Worm (Caenorhabditis elegans) whole organism, young adult: ENCODE data around the gene C44C10.5.

ENCODE experiments used
- B0035.1 ChIP-seq: sonication (generic microtip); optimal IDR thresholded peaks from 2 replicates; lab custom pipeline; 2016; ENCODE audit warnings: missing genetic modification characterization, mild to moderate bottlenecking, missing compliant biosample characterization, missing genotype, missing genetic modification reagents
- B0261.1 ChIP-seq: sonication (generic microtip); optimal IDR thresholded peaks from 2 replicates; lab custom pipeline; 2016; ENCODE audit warnings: mild to moderate bottlenecking, missing genetic modification characterization, moderate library complexity, missing compliant biosample characterization
- C17E4.6 ChIP-seq: fragments of 200-800 bp; sonication (Bioruptor generic); IDR thresholded peaks from 2 replicates; pipeline ENCODE4 v1.3.6; 2022; ENCODE audit warnings: missing genetic modification reagents, missing genetic modification characterization, missing compliant biosample characterization
- D2030.7 ChIP-seq: fragments of 200-800 bp; sonication (Bioruptor generic); IDR thresholded peaks from 2 replicates; pipeline ENCODE4 v1.3.6; 2022; ENCODE audit warnings: missing genetic modification reagents, missing genetic modification characterization, missing compliant biosample characterization
- K12H6.12 ChIP-seq: fragments of 200-800 bp; sonication (Bioruptor generic); optimal IDR thresholded peaks from 2 replicates; lab custom pipeline; 2018; ENCODE audit warnings: mild to moderate bottlenecking, missing genetic modification characterization, missing compliant biosample characterization
- Y53F4B.3 ChIP-seq: fragments of 200-800 bp; sonication (Bioruptor generic); IDR thresholded peaks from 2 replicates; pipeline ENCODE4 v1.3.6; 2022; ENCODE audit warnings: missing genetic modification reagents, missing genetic modification characterization, missing compliant biosample characterization
- Y79H2A.3 ChIP-seq: fragments of 200-800 bp; sonication (Bioruptor generic); conservative IDR thresholded peaks from 2 replicates; pipeline ENCODE4 v1.3.6; 2022; ENCODE audit warnings: missing genetic modification reagents, missing genetic modification characterization, missing compliant biosample characterization
- Y95B8A.8 ChIP-seq: fragments of 200-800 bp; sonication (Bioruptor generic); IDR thresholded peaks from 2 replicates; pipeline ENCODE4 v1.3.6; 2022; ENCODE audit warnings: missing genetic modification reagents, missing genetic modification characterization, missing compliant biosample characterization
- ZK185.1 ChIP-seq: sonication (generic microtip); optimal IDR thresholded peaks from 2 replicates; lab custom pipeline; 2016; ENCODE audit warnings: mild to moderate bottlenecking, missing genetic modification characterization, missing compliant biosample characterization; ENCODE audit not compliant: poor library complexity, severe bottlenecking
- atf-7 ChIP-seq: sonication (generic microtip); optimal IDR thresholded peaks from 2 replicates; lab custom pipeline; 2017; ENCODE audit warnings: mild to moderate bottlenecking, missing genetic modification characterization, missing compliant biosample characterization
- attf-3 ChIP-seq: fragments of 200-800 bp; sonication (Bioruptor generic); conservative IDR thresholded peaks from 2 replicates; pipeline ENCODE4 v1.3.6; 2022; ENCODE audit warnings: missing genetic modification reagents, missing genetic modification characterization, missing compliant biosample characterization
- attf-5 ChIP-seq: fragments of 200-800 bp; sonication (Bioruptor generic); optimal IDR thresholded peaks from 2 replicates; lab custom pipeline; 2018; ENCODE audit warnings: mild to moderate bottlenecking, missing genetic modification characterization, missing compliant biosample characterization
- ceh-27 ChIP-seq: fragments of 200-800 bp; sonication (Bioruptor generic); optimal IDR thresholded peaks from 2 replicates; lab custom pipeline; 2018; ENCODE audit warnings: mild to moderate bottlenecking, missing genetic modification characterization, moderate library complexity, missing compliant biosample characterization
- ceh-58 ChIP-seq: fragments of 200-800 bp; sonication (Bioruptor generic); IDR thresholded peaks from 2 replicates; pipeline ENCODE4 v1.3.6; 2022; ENCODE audit warnings: missing genetic modification characterization, missing compliant biosample characterization
- ekl-4 ChIP-seq: fragments of 200-800 bp; sonication (Bioruptor generic); IDR thresholded peaks from 2 replicates; pipeline ENCODE4 v1.3.6; 2022; ENCODE audit warnings: missing genetic modification reagents, missing genetic modification characterization, missing compliant biosample characterization
- ets-4 ChIP-seq: fragments of 200-800 bp; sonication (Bioruptor generic); optimal IDR thresholded peaks from 2 replicates; lab custom pipeline; 2018; ENCODE audit warnings: mild to moderate bottlenecking, missing genetic modification characterization, missing compliant biosample characterization
- hmg-20 ChIP-seq: fragments of 200-800 bp; sonication (Bioruptor generic); IDR thresholded peaks from 2 replicates; pipeline ENCODE4 v1.3.6; 2022; ENCODE audit warnings: missing genetic modification reagents, missing genetic modification characterization, missing compliant biosample characterization
- hrde-1 ChIP-seq: sonication (generic microtip); optimal IDR thresholded peaks from 2 replicates; lab custom pipeline; 2016; ENCODE audit warnings: missing genetic modification characterization, mild to moderate bottlenecking, missing compliant biosample characterization, moderate library complexity, missing genotype, missing genetic modification reagents, borderline replicate concordance
- let-526 ChIP-seq: fragments of 200-800 bp; sonication (Bioruptor generic); IDR thresholded peaks from 2 replicates; pipeline ENCODE4 v1.3.6; 2022; ENCODE audit warnings: missing genetic modification reagents, missing genetic modification characterization, missing compliant biosample characterization
- let-607 ChIP-seq, 2 experiments: fragments of 200-800 bp in 1 of 2; sonication (Bioruptor generic) in 1 of 2; sonication (generic microtip) in 1 of 2; optimal IDR thresholded peaks; 2 replicates each; lab custom pipeline; 2016 to 2018; ENCODE audit warnings: mild to moderate bottlenecking in 2 of 2, missing compliant biosample characterization in 2 of 2, missing genetic modification characterization in 2 of 2, moderate library complexity in 2 of 2, missing genotype in 1 of 2
- lsy-27 ChIP-seq: sonication (generic microtip); optimal IDR thresholded peaks from 2 replicates; lab custom pipeline; 2017; ENCODE audit warnings: missing genetic modification characterization, mild to moderate bottlenecking, missing compliant biosample characterization, antibody characterized with exemption, missing genotype, borderline replicate concordance; ENCODE audit not compliant: insufficient read depth
- madf-3 ChIP-seq: fragments of 200-800 bp; sonication (Bioruptor generic); IDR thresholded peaks from 2 replicates; pipeline ENCODE4 v1.3.6; 2022; ENCODE audit warnings: missing genetic modification reagents, missing genetic modification characterization, missing compliant biosample characterization
- mel-28 ChIP-seq: sonication (generic microtip); optimal IDR thresholded peaks from 2 replicates; lab custom pipeline; 2016; ENCODE audit warnings: borderline replicate concordance, mild to moderate bottlenecking, missing genetic modification characterization, missing compliant biosample characterization
- nhr-80 ChIP-seq: sonication (generic microtip); optimal IDR thresholded peaks from 2 replicates; lab custom pipeline; 2016; ENCODE audit warnings: missing genetic modification characterization, missing compliant biosample characterization
- nhr-90 ChIP-seq: sonication (generic microtip); optimal IDR thresholded peaks from 2 replicates; lab custom pipeline; 2016; ENCODE audit warnings: missing genotype, mild to moderate bottlenecking, missing genetic modification characterization, missing compliant biosample characterization
- pbrm-1 ChIP-seq: fragments of 200-800 bp; sonication (Bioruptor generic); IDR thresholded peaks from 2 replicates; pipeline ENCODE4 v1.3.6; 2022; ENCODE audit warnings: missing genetic modification reagents, missing genetic modification characterization, missing compliant biosample characterization
- rec-8 ChIP-seq, 2 experiments: sonication (generic microtip); optimal IDR thresholded peaks; 2 replicates each; lab custom pipeline; 2016; ENCODE audit warnings: mild to moderate bottlenecking in 2 of 2, missing genetic modification characterization in 2 of 2, missing genetic modification reagents in 2 of 2, missing genotype in 2 of 2, missing biosample characterization in 1 of 2, missing compliant biosample characterization in 1 of 2, moderate library complexity in 1 of 2
- snpc-4 ChIP-seq, 5 experiments: fragments of 150-350 bp in 1 of 5; sonication (generic microtip) in 4 of 5; optimal IDR thresholded peaks; 2 replicates each; lab custom pipeline; 2014 to 2018; ENCODE audit warnings: missing genetic modification characterization in 5 of 5, missing biosample characterization in 3 of 5, antibody characterized with exemption in 2 of 5, mild to moderate bottlenecking in 2 of 5, missing compliant biosample characterization in 2 of 5, missing genotype in 2 of 5, moderate library complexity in 2 of 5, missing genetic modification reagents in 1 of 5
- somi-1 ChIP-seq: fragments of 200-800 bp; sonication (Bioruptor generic); optimal IDR thresholded peaks from 2 replicates; lab custom pipeline; 2018; ENCODE audit warnings: mild to moderate bottlenecking, missing genetic modification characterization, missing compliant biosample characterization
- tbp1 ChIP-seq: fragments of 200-800 bp; sonication (Bioruptor generic); optimal IDR thresholded peaks from 2 replicates; lab custom pipeline; 2018; ENCODE audit warnings: mild to moderate bottlenecking, missing genetic modification characterization, missing compliant biosample characterization
- unc-62 ChIP-seq: fragments of 150-350 bp; optimal IDR thresholded peaks from 2 replicates; lab custom pipeline; 2014; ENCODE audit warnings: missing biosample characterization, missing genetic modification reagents, missing genetic modification characterization
- zim-3 ChIP-seq: sonication (generic microtip); optimal IDR thresholded peaks from 2 replicates; lab custom pipeline; 2017; ENCODE audit warnings: mild to moderate bottlenecking, missing genetic modification characterization, moderate library complexity, missing compliant biosample characterization

Gene C44C10.5

ce11 chrX:11693092-11693491, 2.8 kb downstream of the C44C10.5 start, which contains the start of gene smcl-1:
Gene smcl-1, plus strand, starts transcription at chrX:11693464.
- TF ChIP-seq ekl-4 (GFP tag; lab: Robert Waterston, UW) (no peak), ceh-27 (peak; percentile 3), attf-5 (peak; percentile 40), nhr-80 (tag; lab: Kevin White, UChicago) (peak; percentile 51), Y95B8A.8 (GFP tag; lab: Robert Waterston, UW) (no peak), ZK185.1 (peak; percentile 55)

ce11 chrX:11696696-11697095, 6.4 kb downstream of the C44C10.5 start, which contains the start of gene C44C10.12:
Gene C44C10.12, plus strand, starts transcription at chrX:11696996.
- no peak for TF ChIP-seq C17E4.6 (GFP tag; lab: Robert Waterston, UW)
- no peak for TF ChIP-seq Y79H2A.3 (GFP tag; lab: Robert Waterston, UW)

- TF ChIP-seq madf-3 (GFP tag; lab: Robert Waterston, UW) (no peak), pbrm-1 (no peak), D2030.7 (GFP tag; lab: Robert Waterston, UW) (no peak), let-526 (GFP tag; lab: Robert Waterston, UW) (no peak), Y95B8A.8 (GFP tag; lab: Robert Waterston, UW) (no peak), K12H6.12 (no peak), somi-1 (no peak), lsy-27 (tag; lab: Kevin White, UChicago) (no peak), ceh-58 (GFP tag; lab: Robert Waterston, UW) (no peak), ZK185.1 (no peak), ceh-27 (no peak), Y53F4B.3 (no peak), hrde-1 (tag; lab: Kevin White, UChicago) (no peak), attf-3 (no peak), unc-62 (no peak), mel-28 (tag; lab: Kevin White, UChicago) (no peak), hmg-20 (GFP tag; lab: Robert Waterston, UW) (no peak), tbp1 (GFP tag; lab: Kevin White, UChicago) (no peak), B0261.1 (tag; lab: Kevin White, UChicago) (no peak)
Observed at ce11 chrX:11700263-11700662, 9.9 kb downstream of the C44C10.5 start, which contains the start of gene C44C10.15. Gene C44C10.15, minus strand, starts transcription at chrX:11700363.

- no peak for TF ChIP-seq B0035.1 (tag; lab: Kevin White, UChicago)
- TF ChIP-seq rec-8 (tag; optimal IDR thresholded peaks at IDR 0.05; lab: Kevin White, UChicago): no peak
- TF ChIP-seq snpc-4 (GFP tag; optimal IDR thresholded peaks at IDR 0.05; lab: Kevin White, UChicago): no peak
- no peak for TF ChIP-seq snpc-4 (tag; optimal IDR thresholded peaks at IDR 0.05; lab: Kevin White, UChicago)
Observed at ce11 chrX:11702236-11702635, 11.9 kb downstream of the C44C10.5 start, which contains the start of gene C44C10.3. Gene C44C10.3, plus strand, starts transcription at chrX:11702536.

- peak; percentile 99 for TF ChIP-seq nhr-80 (tag; lab: Kevin White, UChicago)
- peak; percentile 80 for TF ChIP-seq ets-4 (GFP tag; lab: Kevin White, UChicago)
- peak; percentile 75 for TF ChIP-seq atf-7
- TF ChIP-seq zim-3: no peak
- TF ChIP-seq unc-62: peak; percentile 49
- TF ChIP-seq nhr-90: no peak
- TF ChIP-seq let-607 (tag; optimal IDR thresholded peaks at IDR 0.05; lab: Kevin White, UChicago): peak; percentile 88 to 91
Observed at ce11 chrX:11710229-11710628, 19.9 kb downstream of the C44C10.5 start, which contains the start of gene C44C10.11. Gene C44C10.11, minus strand, starts transcription at chrX:11710343.
